Worm (Caenorhabditis elegans) whole organism, early embryonic: ENCODE measurements around the gene lex-1.

Experiments
- B0310.2 ChIP-seq: sonication (generic microtip); optimal IDR thresholded peaks from 2 replicates; lab custom pipeline; 2016; ENCODE audit warnings: mild to moderate bottlenecking, missing genetic modification characterization, missing compliant biosample characterization
- F13C5.2 ChIP-seq: sonication (generic microtip); optimal IDR thresholded peaks from 2 replicates; lab custom pipeline; 2017; ENCODE audit warnings: mild to moderate bottlenecking, missing genetic modification characterization, inconsistent platforms, missing compliant biosample characterization
- aly-1 ChIP-seq: sonication (generic microtip); optimal IDR thresholded peaks from 2 replicates; lab custom pipeline; 2016; ENCODE audit warnings: missing genetic modification characterization, missing compliant biosample characterization
- ama-1 ChIP-seq: fragments of 150-350 bp; optimal IDR thresholded peaks from 2 replicates; lab custom pipeline; 2014
- ceh-13 ChIP-seq: fragments of 200-800 bp; sonication (Bioruptor generic); optimal IDR thresholded peaks from 2 replicates; lab custom pipeline; 2018; ENCODE audit warnings: mild to moderate bottlenecking, missing genetic modification characterization, missing compliant biosample characterization
- ceh-36 ChIP-seq: sonication (generic microtip); optimal IDR thresholded peaks from 2 replicates; lab custom pipeline; 2016; ENCODE audit warnings: missing genetic modification characterization, inconsistent platforms, missing compliant biosample characterization
- ets-7 ChIP-seq: sonication (generic microtip); optimal IDR thresholded peaks from 2 replicates; lab custom pipeline; 2016; ENCODE audit warnings: missing genotype, missing genetic modification characterization, missing compliant biosample characterization
- flt-1 ChIP-seq: fragments of 200-800 bp; sonication (Bioruptor generic); IDR thresholded peaks from 2 replicates; pipeline ENCODE4 v1.3.6; 2022; ENCODE audit warnings: missing genetic modification characterization, missing compliant biosample characterization
- hmbx-1 ChIP-seq: sonication (generic microtip); optimal IDR thresholded peaks from 2 replicates; lab custom pipeline; 2016; ENCODE audit warnings: mild to moderate bottlenecking, missing genetic modification characterization, missing compliant biosample characterization
- hmg-4 ChIP-seq: fragments of 200-800 bp; sonication (Bioruptor generic); optimal IDR thresholded peaks from 2 replicates; lab custom pipeline; 2018; ENCODE audit warnings: mild to moderate bottlenecking, missing genetic modification characterization, missing compliant biosample characterization
- hnd-1 ChIP-seq: sonication (generic microtip); optimal IDR thresholded peaks from 2 replicates; lab custom pipeline; 2016; ENCODE audit warnings: missing genetic modification characterization, missing compliant biosample characterization
- pes-1 ChIP-seq: fragments of 200-800 bp; sonication (Bioruptor generic); IDR thresholded peaks from 2 replicates; pipeline ENCODE4 v1.3.6; 2022; ENCODE audit warnings: missing genetic modification reagents, missing genetic modification characterization, missing compliant biosample characterization
- scrt-1 ChIP-seq: fragments of 200-800 bp; sonication (Bioruptor generic); IDR thresholded peaks from 2 replicates; pipeline ENCODE4 v1.3.6; 2022; ENCODE audit warnings: missing genetic modification characterization, missing compliant biosample characterization
- sea-1 ChIP-seq: fragments of 200-800 bp; sonication (Bioruptor generic); conservative IDR thresholded peaks from 2 replicates; pipeline ENCODE4 v1.3.6; 2022; ENCODE audit warnings: missing genetic modification characterization, missing compliant biosample characterization
- tbx-11 ChIP-seq: fragments of 200-800 bp; sonication (Bioruptor generic); IDR thresholded peaks from 2 replicates; pipeline ENCODE4 v1.3.6; 2022; ENCODE audit warnings: missing genetic modification characterization, missing compliant biosample characterization
- tbx-37 ChIP-seq: fragments of 200-800 bp; sonication (Bioruptor generic); conservative IDR thresholded peaks from 2 replicates; pipeline ENCODE4 v1.3.6; 2022; ENCODE audit warnings: missing genetic modification reagents, missing genetic modification characterization, missing compliant biosample characterization
- tra-4 ChIP-seq: sonication (generic microtip); optimal IDR thresholded peaks from 2 replicates; lab custom pipeline; 2017; ENCODE audit warnings: missing genetic modification characterization, missing compliant biosample characterization

lex-1 gene

ce11 chrIV:12108984-12109657, 29.8 kb downstream of the lex-1 start:
- no peak for TF ChIP-seq ama-1 (lab: Kevin White, UChicago)
- TF ChIP-seq sea-1 (GFP tag; lab: Robert Waterston, UW), result no peak
- no peak for TF ChIP-seq pes-1 (GFP tag; lab: Robert Waterston, UW)
- TF ChIP-seq scrt-1 (GFP tag; lab: Robert Waterston, UW), result no peak
- no peak for TF ChIP-seq tbx-37
- TF ChIP-seq ceh-13 (GFP tag; lab: Kevin White, UChicago), result no peak
- TF ChIP-seq ets-7 (tag; lab: Kevin White, UChicago), result no peak
- TF ChIP-seq F13C5.2, result no peak
- no peak for TF ChIP-seq hmg-4 (GFP tag; lab: Kevin White, UChicago)
- no peak for TF ChIP-seq tbx-11 (GFP tag; lab: Robert Waterston, UW)
- no peak for TF ChIP-seq ceh-36 (tag; lab: Kevin White, UChicago)
- no peak for TF ChIP-seq B0310.2 (tag; lab: Kevin White, UChicago)
- TF ChIP-seq hmbx-1, result no peak
- no peak for TF ChIP-seq hnd-1 (tag; lab: Kevin White, UChicago)

- TF ChIP-seq pes-1 (GFP tag; lab: Robert Waterston, UW) (no peak), sea-1 (GFP tag; lab: Robert Waterston, UW) (no peak), ets-7 (tag; lab: Kevin White, UChicago) (no peak), tbx-37 (no peak), ceh-36 (tag; lab: Kevin White, UChicago) (no peak), hmg-4 (GFP tag; lab: Kevin White, UChicago) (no peak), flt-1 (GFP tag; lab: Robert Waterston, UW) (no peak), hmbx-1 (no peak), ceh-13 (GFP tag; lab: Kevin White, UChicago) (no peak)
These were observed 30.5 kb downstream of the lex-1 start for ce11 chrIV:12109743-12110142.

- no peak for TF ChIP-seq ets-7 (tag; lab: Kevin White, UChicago)
- no peak for TF ChIP-seq F13C5.2
- no peak for TF ChIP-seq pes-1 (GFP tag; lab: Robert Waterston, UW)
- no peak for TF ChIP-seq ceh-36 (tag; lab: Kevin White, UChicago)
These were observed 31.1 kb downstream of the lex-1 start, which contains the start of gene col-129 for ce11 chrIV:12110339-12110738. TSS of gene col-129 (minus strand) at chrIV:12110439.

ce11 chrIV:12111477-12111876, 32.2 kb downstream of the lex-1 start, which contains the start of gene dlc-2:
TSS of gene dlc-2 (minus strand) at chrIV:12111577.
- TF ChIP-seq tbx-37 (no peak), ceh-13 (GFP tag; lab: Kevin White, UChicago) (no peak), B0310.2 (tag; lab: Kevin White, UChicago) (no peak)

ce11 chrIV:12113056-12113455, 33.8 kb downstream of the lex-1 start:
- no peak for TF ChIP-seq tbx-11 (GFP tag; lab: Robert Waterston, UW)
- no peak for TF ChIP-seq B0310.2 (tag; lab: Kevin White, UChicago)
- no peak for TF ChIP-seq sea-1 (GFP tag; lab: Robert Waterston, UW)
- TF ChIP-seq F13C5.2, result no peak
- TF ChIP-seq flt-1 (GFP tag; lab: Robert Waterston, UW), result no peak
- no peak for TF ChIP-seq scrt-1 (GFP tag; lab: Robert Waterston, UW)
- TF ChIP-seq hnd-1 (tag; lab: Kevin White, UChicago), result no peak
- no peak for TF ChIP-seq ets-7 (tag; lab: Kevin White, UChicago)
- TF ChIP-seq ama-1 (lab: Kevin White, UChicago), result no peak
- no peak for TF ChIP-seq pes-1 (GFP tag; lab: Robert Waterston, UW)
- TF ChIP-seq tra-4 (tag; lab: Kevin White, UChicago), result no peak
- TF ChIP-seq hmbx-1, result no peak

- TF ChIP-seq F13C5.2 (no peak), ceh-36 (tag; lab: Kevin White, UChicago) (no peak), tbx-37 (no peak), ama-1 (lab: Kevin White, UChicago) (no peak), hmbx-1 (no peak), tbx-11 (GFP tag; lab: Robert Waterston, UW) (no peak), scrt-1 (GFP tag; lab: Robert Waterston, UW) (no peak), hmg-4 (GFP tag; lab: Kevin White, UChicago) (no peak), ceh-13 (GFP tag; lab: Kevin White, UChicago) (no peak), B0310.2 (tag; lab: Kevin White, UChicago) (no peak), flt-1 (GFP tag; lab: Robert Waterston, UW) (no peak), hnd-1 (tag; lab: Kevin White, UChicago) (no peak), aly-1 (no peak), ets-7 (tag; lab: Kevin White, UChicago) (no peak), tra-4 (tag; lab: Kevin White, UChicago) (no peak), pes-1 (GFP tag; lab: Robert Waterston, UW) (no peak), sea-1 (GFP tag; lab: Robert Waterston, UW) (no peak)
These were observed 35.2 kb downstream of the lex-1 start for ce11 chrIV:12114498-12114897.

- TF ChIP-seq hnd-1 (tag; lab: Kevin White, UChicago) (no peak), tbx-11 (GFP tag; lab: Robert Waterston, UW) (no peak), tbx-37 (no peak), sea-1 (GFP tag; lab: Robert Waterston, UW) (no peak), ets-7 (tag; lab: Kevin White, UChicago) (no peak), B0310.2 (tag; lab: Kevin White, UChicago) (no peak), hmg-4 (GFP tag; lab: Kevin White, UChicago) (no peak)
These were observed 41.3 kb downstream of the lex-1 start for ce11 chrIV:12120536-12120935.
